Fruit fly (Drosophila melanogaster): ENCODE data around the gene G9a.

The G9a gene

dm6 chrX:276065-276464 lies 30.3 kb downstream of the G9a start (continued):
- TF ChIP-seq CG31441 (GFP tag; IDR thresholded peaks at IDR 0.05) (no peak; the same call in 1 of the 2 replicates), HLHmδ (GFP tag; optimal IDR thresholded peaks at IDR 0.05) (peak; percentile 11), gem (tag; optimal IDR thresholded peaks at IDR 0.05) (no peak), YL-1 (GFP tag; optimal IDR thresholded peaks at IDR 0.05) (no peak), CG2889 (GFP tag; IDR thresholded peaks at IDR 0.05) (no peak), da (GFP tag; optimal IDR thresholded peaks at IDR 0.05) (no peak), CG1792 (GFP tag; optimal IDR thresholded peaks at IDR 0.05) (no peak), CG6272 (GFP tag; IDR thresholded peaks at IDR 0.05) (no peak), tgo (GFP tag; IDR thresholded peaks at IDR 0.05) (no peak), CG6765 (GFP tag; optimal IDR thresholded peaks at IDR 0.05) (no peak), CG6854 (GFP tag; optimal IDR thresholded peaks at IDR 0.05) (no peak), grau (tag; optimal IDR thresholded peaks at IDR 0.05) (no peak), CkIIα-i1 (GFP tag; IDR thresholded peaks at IDR 0.05) (no peak), vvl (GFP tag; IDR thresholded peaks at IDR 0.05) (0 out of 2 replicates have a peak, but pooled peaks have one; percentile 16), shn (GFP tag; optimal IDR thresholded peaks at IDR 0.05) (no peak), CG9797 (GFP tag; optimal IDR thresholded peaks at IDR 0.05) (no peak), CG4707 (GFP tag; optimal IDR thresholded peaks at IDR 0.05) (no peak), Blimp-1 (GFP tag; optimal IDR thresholded peaks at IDR 0.05) (no peak), eve (GFP tag; optimal IDR thresholded peaks at IDR 0.05) (no peak), exex (tag; optimal IDR thresholded peaks at IDR 0.05) (no peak), pan (optimal IDR thresholded peaks at IDR 0.05) (no peak), pan (GFP tag; optimal IDR thresholded peaks at IDR 0.05 in 1 of 2, IDR thresholded peaks at IDR 0.05 in 1 of 2) (peak in 1 of 2 experiments; percentile 11), CG9437 (GFP tag; optimal IDR thresholded peaks at IDR 0.05) (no peak), CG18619 (GFP tag; optimal IDR thresholded peaks at IDR 0.05) (no peak), CG3995 (GFP tag; optimal IDR thresholded peaks at IDR 0.05) (no peak), jumu (GFP tag; optimal IDR thresholded peaks at IDR 0.05) (no peak), nerfin-2 (GFP tag; IDR thresholded peaks at IDR 0.05; ENCODE audit: partially characterized antibody) (no peak), CG11093 (GFP tag; IDR thresholded peaks at IDR 0.05) (no peak), CG15479 (GFP tag; optimal IDR thresholded peaks at IDR 0.05) (no peak), grn (GFP tag; optimal IDR thresholded peaks at IDR 0.05) (no peak), Dfd (GFP tag; optimal IDR thresholded peaks at IDR 0.05) (no peak), repo (GFP tag; optimal IDR thresholded peaks at IDR 0.05) (no peak), CG4328 (GFP tag; optimal IDR thresholded peaks at IDR 0.05) (no peak), odd (GFP tag; optimal IDR thresholded peaks at IDR 0.05) (no peak), jing (GFP tag; optimal IDR thresholded peaks at IDR 0.05) (no peak), NfI (GFP tag; optimal IDR thresholded peaks at IDR 0.05) (no peak), CG10147 (GFP tag; optimal IDR thresholded peaks at IDR 0.05) (no peak), Mad (GFP tag; optimal IDR thresholded peaks at IDR 0.05) (no peak), HmgZ (tag; optimal IDR thresholded peaks at IDR 0.05) (no peak), CG10209 (GFP tag; optimal IDR thresholded peaks at IDR 0.05) (no peak), Gug (GFP tag; IDR thresholded peaks at IDR 0.05) (no peak), Oli (tag; optimal IDR thresholded peaks at IDR 0.05) (no peak), al (GFP tag; IDR thresholded peaks at IDR 0.05) (no peak), CG34224 (GFP tag; IDR thresholded peaks at IDR 0.05; ENCODE audit: partially characterized antibody) (no peak), CG3281 (GFP tag; optimal IDR thresholded peaks at IDR 0.05) (no peak), CG17361 (GFP tag; IDR thresholded peaks at IDR 0.05) (no peak), dati (GFP tag; IDR thresholded peaks at IDR 0.05) (no peak), CG9876 (GFP tag; optimal IDR thresholded peaks at IDR 0.05) (no peak), chinmo (GFP tag; IDR thresholded peaks at IDR 0.05; ENCODE audit: partially characterized antibody) (no peak), Awh (GFP tag; IDR thresholded peaks at IDR 0.05) (no peak), crp (GFP tag; optimal IDR thresholded peaks at IDR 0.05) (no peak), nmo (GFP tag; optimal IDR thresholded peaks at IDR 0.05) (no peak)
